Fruit fly (Drosophila melanogaster) whole organism, wandering third instar larva: ENCODE measurements around the gene Osi12.

Experiments used
- Dfd ChIP-seq: fragments of >200 bp; optimal IDR thresholded peaks from 2 replicates; lab custom pipeline; 2017; ENCODE audit warnings: missing biosample characterization, missing genetic modification characterization
- br ChIP-seq: fragments of 200-800 bp; sonication (Bioruptor generic); optimal IDR thresholded peaks from 2 replicates; lab custom pipeline; 2016; ENCODE audit warnings: missing biosample characterization, missing genetic modification characterization
- h ChIP-seq: fragments of 200-800 bp; sonication (Bioruptor generic); optimal IDR thresholded peaks from 3 replicates; lab custom pipeline; 2016; ENCODE audit warnings: missing biosample characterization, mild to moderate bottlenecking, missing genetic modification characterization
- pan ChIP-seq: fragments of >200 bp; optimal IDR thresholded peaks from 2 replicates; lab custom pipeline; 2017
- psq ChIP-seq: fragments of 200-800 bp; sonication (Bioruptor generic); optimal IDR thresholded peaks from 3 replicates; lab custom pipeline; 2017; ENCODE audit warnings: missing biosample characterization, mild to moderate bottlenecking, missing genetic modification characterization, moderate library complexity
- rgr ChIP-seq: fragments of 200-800 bp; sonication (Bioruptor generic); optimal IDR thresholded peaks from 3 replicates; lab custom pipeline; 2016; ENCODE audit warnings: missing biosample characterization, mild to moderate bottlenecking, missing genetic modification characterization

DNA sequence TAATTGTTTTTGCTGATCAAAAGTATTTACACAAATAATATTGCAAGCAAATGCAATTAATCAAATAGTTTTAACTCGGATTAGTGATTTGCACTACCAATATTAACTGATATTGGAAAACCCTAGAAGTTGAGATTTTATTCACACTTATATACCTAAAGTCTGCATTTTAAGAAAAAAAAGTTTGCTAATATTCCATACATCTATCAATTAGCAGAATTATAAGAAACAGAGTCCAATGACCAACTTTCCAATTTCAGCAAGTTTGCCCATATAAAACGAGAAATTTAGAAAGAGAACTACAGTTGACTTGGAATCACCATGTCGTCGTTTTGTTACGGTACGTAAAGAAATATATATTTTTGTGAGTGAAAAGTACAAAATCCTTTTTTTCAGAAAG is 28.3 kb downstream of the Osi12 start, which contains the start of gene CG46026:
- no peak for TF ChIP-seq Dfd
- no peak for TF ChIP-seq pan (lab: Kevin White, UChicago)
- TF ChIP-seq h: no peak
- no peak for TF ChIP-seq br (GFP tag; lab: Kevin White, UChicago)
- TF ChIP-seq psq: no peak
- TF ChIP-seq rgr (GFP tag; lab: Kevin White, UChicago): no peak
